Worm (Caenorhabditis elegans) whole organism, midembryonic: ENCODE data around the gene C27A7.9.

ENCODE experiments used
- T22C8.4 ChIP-seq: fragments of 200-800 bp; sonication (Bioruptor generic); IDR thresholded peaks from 2 replicates; pipeline ENCODE4 v1.3.6; 2022; ENCODE audit warnings: missing genetic modification characterization, missing compliant biosample characterization
- cog-1 ChIP-seq: sonication (generic microtip); optimal IDR thresholded peaks from 2 replicates; lab custom pipeline; 2016; ENCODE audit warnings: missing genetic modification characterization, missing compliant biosample characterization
- flt-1 ChIP-seq: fragments of 200-800 bp; sonication (Bioruptor generic); IDR thresholded peaks from 2 replicates; pipeline ENCODE4 v1.3.6; 2022; ENCODE audit warnings: missing genetic modification characterization, missing compliant biosample characterization
- med-1 ChIP-seq: sonication (generic microtip); optimal IDR thresholded peaks from 2 replicates; lab custom pipeline; 2017; ENCODE audit warnings: missing genetic modification characterization, mild to moderate bottlenecking, missing compliant biosample characterization, antibody characterized with exemption, missing genetic modification reagents; ENCODE audit not compliant: insufficient read depth
- ref-1 ChIP-seq: fragments of 200-800 bp; sonication (Bioruptor generic); conservative IDR thresholded peaks from 2 replicates; pipeline ENCODE4 v1.3.6; 2022; ENCODE audit warnings: missing genetic modification reagents, missing genetic modification characterization, missing compliant biosample characterization
- tab-1 ChIP-seq: fragments of 200-800 bp; sonication (Bioruptor generic); IDR thresholded peaks from 2 replicates; pipeline ENCODE4 v1.3.6; 2022; ENCODE audit warnings: missing genetic modification characterization, missing compliant biosample characterization
- ztf-23 ChIP-seq: fragments of 200-800 bp; sonication (Bioruptor generic); IDR thresholded peaks from 2 replicates; pipeline ENCODE4 v1.3.6; 2022; ENCODE audit warnings: missing genetic modification reagents, missing genetic modification characterization, missing compliant biosample characterization
- ztf-29 ChIP-seq: fragments of 200-800 bp; sonication (Bioruptor generic); IDR thresholded peaks from 2 replicates; pipeline ENCODE4 v1.3.6; 2022; ENCODE audit warnings: missing genetic modification reagents, missing genetic modification characterization, missing compliant biosample characterization

DNA sequence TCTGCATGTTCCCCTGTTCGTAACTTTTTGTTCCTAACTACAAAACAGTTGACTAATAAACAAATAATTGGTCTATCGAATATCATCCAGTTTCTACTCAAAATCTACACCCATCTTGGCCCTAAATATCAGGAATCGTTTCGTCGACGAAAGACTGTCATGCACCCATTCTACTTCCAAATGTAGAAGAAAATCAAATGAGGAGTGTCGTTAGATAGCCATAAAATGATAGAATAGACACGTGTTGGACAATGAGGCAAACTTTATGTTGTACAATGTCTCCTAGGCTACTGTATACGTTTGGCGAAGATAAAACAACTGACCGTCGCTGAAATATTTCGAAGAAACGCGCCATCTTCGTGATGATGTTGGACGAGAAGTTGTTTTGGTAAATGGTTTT lies 5.5 kb upstream of the C27A7.9 start:
- TF ChIP-seq ref-1 (GFP tag; lab: Robert Waterston, UW) (no peak), flt-1 (GFP tag; lab: Robert Waterston, UW) (no peak), cog-1 (tag; lab: Kevin White, UChicago) (no peak), tab-1 (GFP tag; lab: Robert Waterston, UW) (no peak), med-1 (GFP tag; lab: Kevin White, UChicago) (no peak), T22C8.4 (no peak), ztf-29 (GFP tag; lab: Robert Waterston, UW) (no peak), ztf-23 (GFP tag; lab: Robert Waterston, UW) (no peak)
